Worm (Caenorhabditis elegans) whole organism, late embryonic: ENCODE data around the gene K07C11.10.

ENCODE experiments used
- C38D4.7 ChIP-seq: fragments of 200-800 bp; sonication (Bioruptor generic); optimal IDR thresholded peaks from 2 replicates; lab custom pipeline; 2018; ENCODE audit warnings: mild to moderate bottlenecking, missing genetic modification characterization, moderate library complexity, missing compliant biosample characterization
- K02D7.2 ChIP-seq: sonication (generic microtip); optimal IDR thresholded peaks from 2 replicates; lab custom pipeline; 2017; ENCODE audit warnings: mild to moderate bottlenecking, missing genetic modification characterization, missing compliant biosample characterization
- T23F11.4 ChIP-seq: fragments of 200-800 bp; sonication (Bioruptor generic); optimal IDR thresholded peaks from 2 replicates; lab custom pipeline; 2018; ENCODE audit warnings: mild to moderate bottlenecking, missing genetic modification characterization, missing compliant biosample characterization
- Y22D7AL.16 ChIP-seq: sonication (generic microtip); optimal IDR thresholded peaks from 2 replicates; lab custom pipeline; 2016; ENCODE audit warnings: missing genetic modification characterization, missing compliant biosample characterization
- ama-1 ChIP-seq: fragments of 150-350 bp; optimal IDR thresholded peaks from 2 replicates; lab custom pipeline; 2014
- ceh-22 ChIP-seq: sonication (generic microtip); optimal IDR thresholded peaks from 2 replicates; lab custom pipeline; 2017; ENCODE audit warnings: missing biosample characterization, missing genetic modification characterization
- ceh-30 ChIP-seq: fragments of 150-350 bp; optimal IDR thresholded peaks from 2 replicates; lab custom pipeline; 2014; ENCODE audit warnings: missing biosample characterization, missing genetic modification characterization
- ceh-6 ChIP-seq: fragments of 200-800 bp; sonication (Bioruptor generic); optimal IDR thresholded peaks from 2 replicates; lab custom pipeline; 2018; ENCODE audit warnings: mild to moderate bottlenecking, missing genetic modification characterization, missing compliant biosample characterization
- dmd-4 ChIP-seq: sonication (generic microtip); optimal IDR thresholded peaks from 2 replicates; lab custom pipeline; 2016; ENCODE audit warnings: borderline replicate concordance, missing genetic modification characterization, missing compliant biosample characterization
- elt-4 ChIP-seq: sonication (generic microtip); optimal IDR thresholded peaks from 2 replicates; lab custom pipeline; 2016; ENCODE audit warnings: missing genetic modification characterization, missing compliant biosample characterization
- fax-1 ChIP-seq: sonication (generic microtip); optimal IDR thresholded peaks from 2 replicates; lab custom pipeline; 2016; ENCODE audit warnings: missing genotype, missing genetic modification characterization, missing compliant biosample characterization
- fkh-6 ChIP-seq: sonication (generic microtip); optimal IDR thresholded peaks from 2 replicates; lab custom pipeline; 2016; ENCODE audit warnings: missing genetic modification characterization, missing compliant biosample characterization
- gmeb-2 ChIP-seq: sonication (generic microtip); optimal IDR thresholded peaks from 2 replicates; lab custom pipeline; 2016; ENCODE audit warnings: missing genetic modification characterization, inconsistent platforms, missing compliant biosample characterization
- hlh-8 ChIP-seq: sonication (generic microtip); optimal IDR thresholded peaks from 2 replicates; lab custom pipeline; 2016; ENCODE audit warnings: missing genotype, missing genetic modification characterization, missing compliant biosample characterization
- lim-6 ChIP-seq: sonication (generic microtip); optimal IDR thresholded peaks from 2 replicates; lab custom pipeline; 2016; ENCODE audit warnings: missing genetic modification characterization, missing compliant biosample characterization
- lin-11 ChIP-seq: fragments of 200-800 bp; sonication (Bioruptor generic); optimal IDR thresholded peaks from 2 replicates; lab custom pipeline; 2018; ENCODE audit warnings: mild to moderate bottlenecking, missing genetic modification characterization, missing compliant biosample characterization
- madf-2 ChIP-seq: sonication (generic microtip); optimal IDR thresholded peaks from 2 replicates; lab custom pipeline; 2017; ENCODE audit warnings: missing genetic modification characterization, missing compliant biosample characterization
- nhr-232 ChIP-seq: sonication (generic microtip); optimal IDR thresholded peaks from 2 replicates; lab custom pipeline; 2016; ENCODE audit warnings: missing genetic modification characterization, missing compliant biosample characterization
- pag-3 ChIP-seq: sonication (generic microtip); optimal IDR thresholded peaks from 2 replicates; lab custom pipeline; 2016; ENCODE audit warnings: missing compliant biosample characterization, missing genetic modification characterization, borderline replicate concordance
- pat-9 ChIP-seq: fragments of 200-800 bp; sonication (Bioruptor generic); optimal IDR thresholded peaks from 2 replicates; lab custom pipeline; 2018; ENCODE audit warnings: mild to moderate bottlenecking, missing genetic modification characterization, moderate library complexity, missing compliant biosample characterization
- ref-2 ChIP-seq: sonication (generic microtip); optimal IDR thresholded peaks from 2 replicates; lab custom pipeline; 2016; ENCODE audit warnings: missing genetic modification characterization, missing compliant biosample characterization
- sdc-2 ChIP-seq: sonication (generic microtip); optimal IDR thresholded peaks from 2 replicates; lab custom pipeline; 2016; ENCODE audit warnings: missing genotype, missing genetic modification characterization, missing compliant biosample characterization
- sox-4 ChIP-seq: sonication (generic microtip); optimal IDR thresholded peaks from 2 replicates; lab custom pipeline; 2017; ENCODE audit warnings: mild to moderate bottlenecking, missing genetic modification characterization, inconsistent platforms, missing compliant biosample characterization
- ttx-3 ChIP-seq: sonication (generic microtip); optimal IDR thresholded peaks from 2 replicates; lab custom pipeline; 2016; ENCODE audit warnings: missing genetic modification reagents, missing genetic modification characterization, missing compliant biosample characterization
- unc-3 ChIP-seq, 2 experiments: fragments of 200-800 bp in 1 of 2; sonication (Bioruptor generic) in 1 of 2; sonication (generic microtip) in 1 of 2; conservative IDR thresholded peaks in 1 of 2; optimal IDR thresholded peaks in 1 of 2; 2 replicates each; pipeline versions ENCODE4 v1.3.6 to Lab custom; 2016 to 2022; ENCODE audit warnings: missing compliant biosample characterization in 2 of 2, missing genetic modification characterization in 2 of 2, missing genetic modification reagents in 1 of 2
- unc-42 ChIP-seq: sonication (generic microtip); optimal IDR thresholded peaks from 2 replicates; lab custom pipeline; 2016; ENCODE audit warnings: missing genotype, missing genetic modification characterization, missing compliant biosample characterization
- unc-55 ChIP-seq: sonication (generic microtip); optimal IDR thresholded peaks from 2 replicates; lab custom pipeline; 2017; ENCODE audit warnings: missing biosample characterization, missing genetic modification reagents, missing genetic modification characterization
- unc-86 ChIP-seq: sonication (generic microtip); optimal IDR thresholded peaks from 2 replicates; lab custom pipeline; 2016; ENCODE audit warnings: missing genetic modification characterization, missing compliant biosample characterization
- zip-5 ChIP-seq: sonication (generic microtip); optimal IDR thresholded peaks from 2 replicates; lab custom pipeline; 2016; ENCODE audit warnings: missing genetic modification characterization, missing compliant biosample characterization

Gene K07C11.10

ce11 chrV:8263466-8263865, 36.8 kb upstream of the K07C11.10 start, which contains the start of gene C16D9.8:
Gene C16D9.8, minus strand, starts transcription at chrV:8263566.
- TF ChIP-seq nhr-232 (tag; lab: Kevin White, UChicago) (no peak), hlh-8 (tag; lab: Kevin White, UChicago) (no peak), unc-3 (GFP tag; conservative IDR thresholded peaks at IDR 0.05; lab: Robert Waterston, UW) (no peak), unc-3 (tag; optimal IDR thresholded peaks at IDR 0.05; lab: Kevin White, UChicago) (no peak), ceh-6 (GFP tag; lab: Kevin White, UChicago) (no peak), K02D7.2 (tag; lab: Kevin White, UChicago) (no peak), dmd-4 (no peak), sdc-2 (tag; lab: Kevin White, UChicago) (no peak), fkh-6 (tag; lab: Kevin White, UChicago) (no peak), ttx-3 (tag; lab: Kevin White, UChicago) (no peak), madf-2 (tag; lab: Kevin White, UChicago) (no peak)

DNA sequence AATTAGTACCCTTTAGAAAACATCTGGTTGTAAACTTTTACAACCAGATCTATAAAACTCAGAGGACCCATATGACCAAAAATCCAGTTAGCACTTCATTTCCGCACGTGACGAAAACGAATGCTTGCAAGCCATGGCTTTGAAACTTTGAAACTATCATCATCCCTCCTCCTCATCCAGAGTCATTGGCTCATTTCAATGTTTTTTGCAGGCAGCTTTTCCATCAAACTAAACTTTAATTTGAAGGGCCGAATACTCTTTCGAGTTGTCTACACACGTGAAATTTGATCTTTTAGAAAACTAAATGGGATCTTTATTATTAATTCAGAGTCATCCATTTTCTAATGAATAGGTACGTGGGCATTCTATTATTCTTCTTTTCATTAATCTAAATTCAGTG, 35.5 kb upstream of the K07C11.10 start:
- TF ChIP-seq nhr-232 (tag; lab: Kevin White, UChicago), result no peak
- no peak for TF ChIP-seq lin-11 (tag; lab: Kevin White, UChicago)
- no peak for TF ChIP-seq fkh-6 (tag; lab: Kevin White, UChicago)
- TF ChIP-seq ref-2 (tag; lab: Kevin White, UChicago), result no peak
- no peak for TF ChIP-seq unc-86 (tag; lab: Kevin White, UChicago)
- no peak for TF ChIP-seq ama-1 (lab: Kevin White, UChicago)
- no peak for TF ChIP-seq unc-3 (GFP tag; conservative IDR thresholded peaks at IDR 0.05; lab: Robert Waterston, UW)
- no peak for TF ChIP-seq unc-3 (tag; optimal IDR thresholded peaks at IDR 0.05; lab: Kevin White, UChicago)
- no peak for TF ChIP-seq K02D7.2 (tag; lab: Kevin White, UChicago)
- no peak for TF ChIP-seq fax-1
- TF ChIP-seq dmd-4, result no peak

DNA sequence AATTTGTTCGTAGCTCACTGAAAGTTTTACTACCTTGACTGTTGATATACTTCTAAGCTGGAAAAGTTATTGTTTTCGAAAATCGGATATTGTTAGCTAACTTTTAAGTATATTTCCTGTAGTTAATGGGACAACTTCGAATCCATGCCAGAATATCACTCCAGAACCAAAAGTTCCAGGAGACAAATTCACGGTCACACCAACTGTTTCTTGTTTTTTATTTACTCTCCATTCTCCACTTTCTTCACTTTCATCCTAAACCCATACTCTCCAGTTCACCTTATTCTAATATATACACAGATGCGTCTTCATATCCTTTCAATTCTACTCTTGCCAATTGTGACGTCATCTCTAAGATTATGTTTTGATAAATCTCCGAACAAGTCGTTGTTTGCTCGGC, 32.3 kb upstream of the K07C11.10 start, which contains the start of gene C16D9.1:
TSS of gene C16D9.1 (plus strand) at position 301 of the 400 bp plus-strand sequence.
- TF ChIP-seq ceh-30 (tag; lab: Kevin White, UChicago), result no peak
- TF ChIP-seq ceh-22 (tag; lab: Kevin White, UChicago), result no peak
- no peak for TF ChIP-seq C38D4.7 (GFP tag; lab: Kevin White, UChicago)
- no peak for TF ChIP-seq unc-86 (tag; lab: Kevin White, UChicago)
- TF ChIP-seq sox-4 (tag; lab: Kevin White, UChicago), result no peak
- no peak for TF ChIP-seq pag-3
- no peak for TF ChIP-seq lin-11 (tag; lab: Kevin White, UChicago)
- TF ChIP-seq, all 69 proteins: peak for 0

ce11 chrV:8254973-8255372, 28.3 kb upstream of the K07C11.10 start:
- TF ChIP-seq unc-42 (tag; lab: Kevin White, UChicago) (peak; percentile 30), pag-3 (no peak)

- TF ChIP-seq elt-4, result no peak
- no peak for TF ChIP-seq gmeb-2 (tag; lab: Kevin White, UChicago)
- TF ChIP-seq unc-42 (tag; lab: Kevin White, UChicago), result peak; percentile 97
- no peak for TF ChIP-seq lim-6 (tag; lab: Kevin White, UChicago)
- TF ChIP-seq hlh-8 (tag; lab: Kevin White, UChicago), result no peak
- no peak for TF ChIP-seq ttx-3 (tag; lab: Kevin White, UChicago)
- TF ChIP-seq zip-5 (tag; lab: Kevin White, UChicago), result no peak
- TF ChIP-seq nhr-232 (tag; lab: Kevin White, UChicago), result no peak
Observed at ce11 chrV:8253946-8254345, 27.2 kb upstream of the K07C11.10 start.

ce11 chrV:8252532-8252931, 25.8 kb upstream of the K07C11.10 start:
- TF ChIP-seq pat-9 (tag; lab: Kevin White, UChicago), result no peak
- TF ChIP-seq Y22D7AL.16 (tag; lab: Kevin White, UChicago), result no peak
- TF ChIP-seq unc-55 (GFP tag; lab: Kevin White, UChicago), result peak; percentile 43
- TF ChIP-seq T23F11.4 (GFP tag; lab: Kevin White, UChicago), result no peak
